Worm (Caenorhabditis elegans) whole organism, L2 larva: ENCODE data around the gene srh-127.

Experiments used
- C34F6.9 ChIP-seq: fragments of 150-350 bp; optimal IDR thresholded peaks from 2 replicates; lab custom pipeline; 2014; ENCODE audit warnings: missing biosample characterization, missing genetic modification characterization
- ceh-82 ChIP-seq: fragments of 150-350 bp; optimal IDR thresholded peaks from 2 replicates; lab custom pipeline; 2014; ENCODE audit warnings: missing biosample characterization, missing genetic modification characterization
- lin-39 ChIP-seq: fragments of 150-350 bp; optimal IDR thresholded peaks from 2 replicates; lab custom pipeline; 2014; ENCODE audit warnings: missing biosample characterization, missing genetic modification reagents, missing genetic modification characterization
- lsy-2 ChIP-seq, 2 experiments: fragments of 150-350 bp in 1 of 2; sonication (generic microtip) in 1 of 2; optimal IDR thresholded peaks; 2 replicates each; lab custom pipeline; 2014 to 2017; ENCODE audit warnings: missing biosample characterization in 2 of 2, missing genetic modification characterization in 2 of 2
- mdl-1 ChIP-seq, 2 experiments: fragments of 150-350 bp in 1 of 2; sonication (generic microtip) in 1 of 2; optimal IDR thresholded peaks; 2 replicates each; lab custom pipeline; 2017; ENCODE audit warnings: missing biosample characterization in 2 of 2, missing genetic modification characterization in 2 of 2
- nhr-11 ChIP-seq: fragments of 150-350 bp; optimal IDR thresholded peaks from 2 replicates; lab custom pipeline; 2014; ENCODE audit warnings: missing biosample characterization, missing genetic modification characterization
- snpc-4 ChIP-seq: fragments of 150-350 bp; optimal IDR thresholded peaks from 2 replicates; lab custom pipeline; 2014; ENCODE audit warnings: missing biosample characterization, missing genetic modification characterization

DNA sequence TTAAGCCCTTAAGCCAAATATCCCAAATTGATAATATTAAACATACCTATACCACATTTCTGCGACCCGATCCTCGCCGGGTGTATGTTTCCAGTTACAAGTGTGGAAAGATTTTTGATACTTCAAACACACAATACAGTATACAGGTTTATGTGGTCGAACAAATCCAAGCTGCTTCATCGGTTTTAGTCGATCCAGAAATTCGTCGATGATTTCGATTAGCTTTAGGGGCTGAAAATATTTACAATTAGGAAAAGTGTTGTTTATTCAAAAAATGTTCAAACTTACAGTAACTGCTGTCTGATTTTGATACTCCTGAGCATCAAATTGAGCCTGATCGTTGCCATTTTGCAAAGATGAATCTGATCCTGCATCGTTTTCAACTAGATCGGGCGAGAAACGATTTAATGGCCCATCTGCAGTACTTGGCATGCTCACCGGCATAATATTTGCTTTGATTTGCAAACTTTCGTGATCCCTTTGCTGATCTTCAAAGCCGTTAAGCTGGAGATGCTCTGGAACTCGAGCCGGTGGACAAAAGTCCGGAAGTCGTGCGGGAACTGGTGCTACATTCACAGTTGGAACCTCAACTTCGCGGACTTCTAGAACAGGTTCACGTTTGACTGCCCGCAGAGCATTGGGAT, 16.8 kb upstream of the srh-127 start:
- TF ChIP-seq ceh-82 (no peak), mdl-1 (tag; optimal IDR thresholded peaks at IDR 0.05; lab: Kevin White, UChicago) (no peak), C34F6.9 (no peak), lin-39 (tag; lab: Kevin White, UChicago) (no peak), lsy-2 (tag; optimal IDR thresholded peaks at IDR 0.05; lab: Kevin White, UChicago) (no peak), nhr-11 (tag; lab: Kevin White, UChicago) (no peak), snpc-4 (tag; lab: Kevin White, UChicago) (no peak)
